Worm (Caenorhabditis elegans): Measurements from ENCODE around the gene ugt-48.
A peak's percentile ranks its signal among the peaks of the same experiment; 100 is the strongest.

ugt-48 gene

ce11 chrV:5559882-5560281 is 12.0 kb upstream of the ugt-48 start (continued):
- no peak for TF ChIP-seq lin-39 (tag; optimal IDR thresholded peaks at IDR 0.05)
- TF ChIP-seq sdz-12 (GFP tag; optimal IDR thresholded peaks at IDR 0.05): no peak
- no peak for TF ChIP-seq rbr-2 (tag; optimal IDR thresholded peaks at IDR 0.05)
- TF ChIP-seq snpc-1.2 (GFP tag; IDR thresholded peaks at IDR 0.05): no peak
- TF ChIP-seq skn-1 (tag; optimal IDR thresholded peaks at IDR 0.05): no peak
- TF ChIP-seq lin-1 (GFP tag; IDR thresholded peaks at IDR 0.05): 0 out of 2 replicates have a peak, but pooled peaks have one; percentile 41
- TF ChIP-seq ZK546.5 (tag; optimal IDR thresholded peaks at IDR 0.05): no peak
- TF ChIP-seq lim-7 (GFP tag; IDR thresholded peaks at IDR 0.05): no peak
- TF ChIP-seq egl-27 (tag; optimal IDR thresholded peaks at IDR 0.05): no peak
- TF ChIP-seq ceh-82 (tag; optimal IDR thresholded peaks at IDR 0.05): no peak
- no peak for TF ChIP-seq ceh-32 (tag; optimal IDR thresholded peaks at IDR 0.05; ENCODE audit: poor library complexity)
- no peak for TF ChIP-seq ceh-28 (tag; optimal IDR thresholded peaks at IDR 0.05)
- TF ChIP-seq Y5F2A.4 (GFP tag; optimal IDR thresholded peaks at IDR 0.05): no peak
- no peak for TF ChIP-seq lin-13 (GFP tag; optimal IDR thresholded peaks at IDR 0.05)
- no peak for TF ChIP-seq zip-2 (tag; optimal IDR thresholded peaks at IDR 0.05)
- TF ChIP-seq F10B5.3 (tag; optimal IDR thresholded peaks at IDR 0.05): no peak
- no peak for TF ChIP-seq spr-3 (GFP tag; optimal IDR thresholded peaks at IDR 0.05)
- TF ChIP-seq D1046.2 (GFP tag; IDR thresholded peaks at IDR 0.05): no peak
- no peak for TF ChIP-seq ceh-62 (tag; optimal IDR thresholded peaks at IDR 0.05)
- TF ChIP-seq ztf-11 (tag; optimal IDR thresholded peaks at IDR 0.05): no peak
- TF ChIP-seq lsy-2 (tag; optimal IDR thresholded peaks at IDR 0.05): peak in 1 of 2 experiments; percentile 31
- TF ChIP-seq nhr-6 (tag; optimal IDR thresholded peaks at IDR 0.05): no peak
- TF ChIP-seq madf-5 (GFP tag; IDR thresholded peaks at IDR 0.05): no peak
- no peak for TF ChIP-seq zip-11 (GFP tag; IDR thresholded peaks at IDR 0.05)
- peak; percentile 88 for TF ChIP-seq dve-1 (tag; optimal IDR thresholded peaks at IDR 0.05; ENCODE audit: insufficient read depth)
- TF ChIP-seq dmd-6 (GFP tag; IDR thresholded peaks at IDR 0.05): peak; percentile 75
- TF ChIP-seq mxl-2 (GFP tag; conservative IDR thresholded peaks at IDR 0.05): no peak
- no peak for TF ChIP-seq attf-4 (tag; optimal IDR thresholded peaks at IDR 0.05)
- no peak for TF ChIP-seq unc-39 (tag; optimal IDR thresholded peaks at IDR 0.05)
- no peak for TF ChIP-seq ceh-20 (GFP tag; IDR thresholded peaks at IDR 0.05)
- TF ChIP-seq pqm-1 (tag; optimal IDR thresholded peaks at IDR 0.05): peak; percentile 96
- no peak for TF ChIP-seq F37D6.2 (tag; optimal IDR thresholded peaks at IDR 0.05)
- no peak for TF ChIP-seq daf-16 (GFP tag; optimal IDR thresholded peaks at IDR 0.05)
- peak; percentile 99 for TF ChIP-seq daf-16 (tag; optimal IDR thresholded peaks at IDR 0.05)
- no peak for TF ChIP-seq dmd-8 (GFP tag; IDR thresholded peaks at IDR 0.05)
- TF ChIP-seq nhr-42 (GFP tag; IDR thresholded peaks at IDR 0.05): no peak
- no peak for TF ChIP-seq duxl-1 (tag; optimal IDR thresholded peaks at IDR 0.05; ENCODE audit: poor library complexity)
- TF ChIP-seq lin-15B (tag; optimal IDR thresholded peaks at IDR 0.05): no peak
- TF ChIP-seq aha-1 (tag): no peak
- no peak for TF ChIP-seq daf-12 (tag; optimal IDR thresholded peaks at IDR 0.05)
- no peak for TF ChIP-seq mes-2 (tag; optimal IDR thresholded peaks at IDR 0.05; ENCODE audit: poor library complexity, severe bottlenecking)
- TF ChIP-seq ceh-44 (GFP tag; IDR thresholded peaks at IDR 0.05): no peak
- TF ChIP-seq fkh-10 (GFP tag; optimal IDR thresholded peaks at IDR 0.05): no peak
- TF ChIP-seq tag-97 (GFP tag; IDR thresholded peaks at IDR 0.05): no peak
- no peak for TF ChIP-seq zag-1 (tag; optimal IDR thresholded peaks at IDR 0.05)
- no peak for TF ChIP-seq mdt-29 (GFP tag; IDR thresholded peaks at IDR 0.05)
- peak; percentile 94 for TF ChIP-seq nhr-28 (tag; optimal IDR thresholded peaks at IDR 0.05)
- TF ChIP-seq daf-8 (GFP tag; IDR thresholded peaks at IDR 0.05): no peak
- no peak for TF ChIP-seq nhr-48 (tag; optimal IDR thresholded peaks at IDR 0.05)
- no peak for TF ChIP-seq nhr-76 (tag; optimal IDR thresholded peaks at IDR 0.05)
- TF ChIP-seq Y48G9A.11 (GFP tag; IDR thresholded peaks at IDR 0.05): no peak
- no peak for TF ChIP-seq cey-2 (tag; optimal IDR thresholded peaks at IDR 0.05; ENCODE audit: borderline replicate concordance, insufficient read depth)
- TF ChIP-seq dmd-9 (GFP tag; IDR thresholded peaks at IDR 0.05): no peak
